Worm (Caenorhabditis elegans): ENCODE results near the gene F09E5.16.

Gene F09E5.16

ce11 chrII:5365645-5366044 lies at the start of gene F09E5.16:
F09E5.16 (minus strand) TSS chrII:5365745.
- TF ChIP-seq W03F9.2 (tag; optimal IDR thresholded peaks at IDR 0.05) (no peak), him-1 (tag; optimal IDR thresholded peaks at IDR 0.05) (no peak), dao-5 (tag; optimal IDR thresholded peaks at IDR 0.05) (no peak)

- TF ChIP-seq dao-5 (tag; optimal IDR thresholded peaks at IDR 0.05) (no peak), him-1 (tag; optimal IDR thresholded peaks at IDR 0.05) (no peak), W03F9.2 (tag; optimal IDR thresholded peaks at IDR 0.05) (no peak)
Measured at ce11 chrII:5414040-5414439, 48.5 kb upstream of the F09E5.16 start, which contains the start of the genes EEED8.14 and EEED8.3. EEED8.14 (minus strand) TSS chrII:5414052. EEED8.3 (plus strand) TSS chrII:5414276.

- TF ChIP-seq dao-5 (tag; optimal IDR thresholded peaks at IDR 0.05), result no peak
- no peak for TF ChIP-seq W03F9.2 (tag; optimal IDR thresholded peaks at IDR 0.05)
- no peak for TF ChIP-seq him-1 (tag; optimal IDR thresholded peaks at IDR 0.05)
Measured at ce11 chrII:5412467-5412866, 46.9 kb upstream of the F09E5.16 start, which contains the start of the genes EEED8.13 and EEED8.18. EEED8.13 (minus strand) TSS chrII:5412567. EEED8.18 (minus strand) TSS chrII:5412610.

ce11 chrII:5408924-5409323 lies 43.4 kb upstream of the F09E5.16 start, which contains the start of the genes EEED8.12 and EEED8.4:
EEED8.12 (minus strand) TSS chrII:5409024.
EEED8.4 (plus strand) TSS chrII:5409319.
- TF ChIP-seq dao-5 (tag; optimal IDR thresholded peaks at IDR 0.05) (no peak), him-1 (tag; optimal IDR thresholded peaks at IDR 0.05) (no peak), W03F9.2 (tag; optimal IDR thresholded peaks at IDR 0.05) (no peak)

ce11 chrII:5407548-5407947 lies 42.0 kb upstream of the F09E5.16 start, which contains the start of gene clec-141:
clec-141 (minus strand) TSS chrII:5407648.
- TF ChIP-seq W03F9.2 (tag; optimal IDR thresholded peaks at IDR 0.05) (no peak), dao-5 (tag; optimal IDR thresholded peaks at IDR 0.05) (no peak), him-1 (tag; optimal IDR thresholded peaks at IDR 0.05) (no peak)

ce11 chrII:5399201-5399600 lies 33.7 kb upstream of the F09E5.16 start, which contains the start of gene mog-5:
mog-5 (plus strand) TSS chrII:5399538.
- TF ChIP-seq W03F9.2 (tag; optimal IDR thresholded peaks at IDR 0.05), result no peak

ce11 chrII:5398779-5399178 lies 33.2 kb upstream of the F09E5.16 start, which contains the start of gene fbxl-3:
fbxl-3 (minus strand) TSS chrII:5398902.
- TF ChIP-seq dao-5 (tag; optimal IDR thresholded peaks at IDR 0.05) (no peak), W03F9.2 (tag; optimal IDR thresholded peaks at IDR 0.05) (no peak)

- TF ChIP-seq him-1 (tag; optimal IDR thresholded peaks at IDR 0.05) (no peak), W03F9.2 (tag; optimal IDR thresholded peaks at IDR 0.05) (no peak), dao-5 (tag; optimal IDR thresholded peaks at IDR 0.05) (no peak)
Measured at ce11 chrII:5395594-5395993, 30.0 kb upstream of the F09E5.16 start, which contains the start of gene pink-1. pink-1 (minus strand) TSS chrII:5395694.

- no peak for TF ChIP-seq dao-5 (tag; optimal IDR thresholded peaks at IDR 0.05)
Measured at ce11 chrII:5393090-5393489, 27.5 kb upstream of the F09E5.16 start, which contains the start of gene brap-2. brap-2 (minus strand) TSS chrII:5393190.

- no peak for TF ChIP-seq dao-5 (tag; optimal IDR thresholded peaks at IDR 0.05)
- TF ChIP-seq W03F9.2 (tag; optimal IDR thresholded peaks at IDR 0.05), result no peak
- TF ChIP-seq him-1 (tag; optimal IDR thresholded peaks at IDR 0.05), result no peak
Measured at ce11 chrII:5391447-5391846, 25.9 kb upstream of the F09E5.16 start.

ce11 chrII:5389831-5390323 lies 24.3 kb upstream of the F09E5.16 start, which contains the start of gene ndx-6:
ndx-6 (minus strand) TSS chrII:5389881.
- TF ChIP-seq W03F9.2 (tag; optimal IDR thresholded peaks at IDR 0.05), result peak; percentile 72
- peak; percentile 24 for TF ChIP-seq him-1 (tag; optimal IDR thresholded peaks at IDR 0.05)
- TF ChIP-seq dao-5 (tag; optimal IDR thresholded peaks at IDR 0.05), result no peak

ce11 chrII:5388786-5389421 lies 23.4 kb upstream of the F09E5.16 start, which contains the start of gene rsp-4:
rsp-4 (minus strand) TSS chrII:5388836.
- TF ChIP-seq him-1 (tag; optimal IDR thresholded peaks at IDR 0.05) (no peak), dao-5 (tag; optimal IDR thresholded peaks at IDR 0.05) (no peak), W03F9.2 (tag; optimal IDR thresholded peaks at IDR 0.05) (no peak)

ce11 chrII:5387217-5387616 lies 21.7 kb upstream of the F09E5.16 start, which contains the start of gene ccpp-6:
ccpp-6 (minus strand) TSS chrII:5387317.
- TF ChIP-seq him-1 (tag; optimal IDR thresholded peaks at IDR 0.05) (no peak), dao-5 (tag; optimal IDR thresholded peaks at IDR 0.05) (no peak), W03F9.2 (tag; optimal IDR thresholded peaks at IDR 0.05) (no peak)

- no peak for TF ChIP-seq W03F9.2 (tag; optimal IDR thresholded peaks at IDR 0.05)
- TF ChIP-seq him-1 (tag; optimal IDR thresholded peaks at IDR 0.05), result no peak
- no peak for TF ChIP-seq dao-5 (tag; optimal IDR thresholded peaks at IDR 0.05)
Measured at ce11 chrII:5384282-5384681, 18.7 kb upstream of the F09E5.16 start.

Measured in whole organism, L4/young adult.